Worm (Caenorhabditis elegans) whole organism, late embryonic: ENCODE data around the gene irk-2.

Experiments used
- C08G9.2 ChIP-seq: sonication (generic microtip); optimal IDR thresholded peaks from 2 replicates; lab custom pipeline; 2016; ENCODE audit warnings: mild to moderate bottlenecking, missing genetic modification characterization, moderate library complexity, missing compliant biosample characterization
- F13H6.1 ChIP-seq: sonication (generic microtip); optimal IDR thresholded peaks from 2 replicates; lab custom pipeline; 2016; ENCODE audit warnings: missing genetic modification characterization, missing compliant biosample characterization
- K02D7.2 ChIP-seq: sonication (generic microtip); optimal IDR thresholded peaks from 2 replicates; lab custom pipeline; 2017; ENCODE audit warnings: mild to moderate bottlenecking, missing genetic modification characterization, missing compliant biosample characterization
- ahr-1 ChIP-seq: sonication (generic microtip); optimal IDR thresholded peaks from 2 replicates; lab custom pipeline; 2016; ENCODE audit warnings: missing genetic modification characterization, missing compliant biosample characterization
- ceh-22 ChIP-seq: sonication (generic microtip); optimal IDR thresholded peaks from 2 replicates; lab custom pipeline; 2017; ENCODE audit warnings: missing biosample characterization, missing genetic modification characterization
- ceh-24 ChIP-seq: sonication (generic microtip); optimal IDR thresholded peaks from 2 replicates; lab custom pipeline; 2016; ENCODE audit warnings: mild to moderate bottlenecking, missing genetic modification characterization, missing compliant biosample characterization
- ceh-31 ChIP-seq: sonication (generic microtip); optimal IDR thresholded peaks from 2 replicates; lab custom pipeline; 2016; ENCODE audit warnings: missing genetic modification characterization, missing compliant biosample characterization
- ceh-45 ChIP-seq: fragments of 200-800 bp; sonication (Bioruptor generic); IDR thresholded peaks from 2 replicates; pipeline ENCODE4 v1.3.6; 2022; ENCODE audit warnings: missing genetic modification reagents, missing genetic modification characterization, missing compliant biosample characterization
- ceh-48 ChIP-seq: sonication (generic microtip); optimal IDR thresholded peaks from 2 replicates; lab custom pipeline; 2016; ENCODE audit warnings: missing genetic modification characterization, inconsistent platforms, missing compliant biosample characterization
- ceh-6 ChIP-seq: fragments of 200-800 bp; sonication (Bioruptor generic); optimal IDR thresholded peaks from 2 replicates; lab custom pipeline; 2018; ENCODE audit warnings: mild to moderate bottlenecking, missing genetic modification characterization, missing compliant biosample characterization
- dmd-4 ChIP-seq: sonication (generic microtip); optimal IDR thresholded peaks from 2 replicates; lab custom pipeline; 2016; ENCODE audit warnings: borderline replicate concordance, missing genetic modification characterization, missing compliant biosample characterization
- elt-2 ChIP-seq: sonication (generic microtip); optimal IDR thresholded peaks from 2 replicates; lab custom pipeline; 2016; ENCODE audit warnings: missing genetic modification reagents, missing genetic modification characterization, missing compliant biosample characterization
- fax-1 ChIP-seq: sonication (generic microtip); optimal IDR thresholded peaks from 2 replicates; lab custom pipeline; 2016; ENCODE audit warnings: missing genotype, missing genetic modification characterization, missing compliant biosample characterization
- fkh-6 ChIP-seq: sonication (generic microtip); optimal IDR thresholded peaks from 2 replicates; lab custom pipeline; 2016; ENCODE audit warnings: missing genetic modification characterization, missing compliant biosample characterization
- gmeb-2 ChIP-seq: sonication (generic microtip); optimal IDR thresholded peaks from 2 replicates; lab custom pipeline; 2016; ENCODE audit warnings: missing genetic modification characterization, inconsistent platforms, missing compliant biosample characterization
- hlh-15 ChIP-seq: sonication (generic microtip); optimal IDR thresholded peaks from 2 replicates; lab custom pipeline; 2016; ENCODE audit warnings: missing genetic modification characterization, missing compliant biosample characterization
- hlh-30 ChIP-seq: sonication (generic microtip); optimal IDR thresholded peaks from 2 replicates; lab custom pipeline; 2017; ENCODE audit warnings: antibody characterized with exemption, missing genetic modification characterization, missing compliant biosample characterization; ENCODE audit not compliant: insufficient read depth
- lin-11 ChIP-seq: fragments of 200-800 bp; sonication (Bioruptor generic); optimal IDR thresholded peaks from 2 replicates; lab custom pipeline; 2018; ENCODE audit warnings: mild to moderate bottlenecking, missing genetic modification characterization, missing compliant biosample characterization
- madf-2 ChIP-seq: sonication (generic microtip); optimal IDR thresholded peaks from 2 replicates; lab custom pipeline; 2017; ENCODE audit warnings: missing genetic modification characterization, missing compliant biosample characterization
- nfya-1 ChIP-seq: sonication (generic microtip); optimal IDR thresholded peaks from 2 replicates; lab custom pipeline; 2017; ENCODE audit warnings: missing genetic modification characterization, mild to moderate bottlenecking, missing compliant biosample characterization, antibody characterized with exemption, moderate library complexity
- nhr-11 ChIP-seq: fragments of 150-350 bp; optimal IDR thresholded peaks from 2 replicates; lab custom pipeline; 2014; ENCODE audit warnings: missing biosample characterization, missing genetic modification characterization
- nhr-232 ChIP-seq: sonication (generic microtip); optimal IDR thresholded peaks from 2 replicates; lab custom pipeline; 2016; ENCODE audit warnings: missing genetic modification characterization, missing compliant biosample characterization
- npax-4 ChIP-seq: sonication (generic microtip); optimal IDR thresholded peaks from 2 replicates; lab custom pipeline; 2016; ENCODE audit warnings: missing genetic modification characterization, missing compliant biosample characterization
- pag-3 ChIP-seq: sonication (generic microtip); optimal IDR thresholded peaks from 2 replicates; lab custom pipeline; 2016; ENCODE audit warnings: missing compliant biosample characterization, missing genetic modification characterization, borderline replicate concordance
- pat-9 ChIP-seq: fragments of 200-800 bp; sonication (Bioruptor generic); optimal IDR thresholded peaks from 2 replicates; lab custom pipeline; 2018; ENCODE audit warnings: mild to moderate bottlenecking, missing genetic modification characterization, moderate library complexity, missing compliant biosample characterization
- pax-1 ChIP-seq: fragments of 150-350 bp; optimal IDR thresholded peaks from 2 replicates; lab custom pipeline; 2014; ENCODE audit warnings: missing biosample characterization, missing genetic modification characterization
- pqm-1 ChIP-seq: sonication (generic microtip); optimal IDR thresholded peaks from 2 replicates; lab custom pipeline; 2016; ENCODE audit warnings: missing genetic modification characterization, missing compliant biosample characterization
- pros-1 ChIP-seq: fragments of 150-350 bp; optimal IDR thresholded peaks from 2 replicates; lab custom pipeline; 2014; ENCODE audit warnings: missing biosample characterization, missing genetic modification reagents, missing genetic modification characterization
- ref-2 ChIP-seq: sonication (generic microtip); optimal IDR thresholded peaks from 2 replicates; lab custom pipeline; 2016; ENCODE audit warnings: missing genetic modification characterization, missing compliant biosample characterization
- sdc-2 ChIP-seq: sonication (generic microtip); optimal IDR thresholded peaks from 2 replicates; lab custom pipeline; 2016; ENCODE audit warnings: missing genotype, missing genetic modification characterization, missing compliant biosample characterization
- sox-2 ChIP-seq: fragments of 200-800 bp; sonication (Bioruptor generic); IDR thresholded peaks from 2 replicates; pipeline ENCODE4 v1.3.6; 2022; ENCODE audit warnings: missing genetic modification reagents, missing genetic modification characterization, missing compliant biosample characterization
- syd-9 ChIP-seq: sonication (generic microtip); optimal IDR thresholded peaks from 2 replicates; lab custom pipeline; 2016; ENCODE audit warnings: mild to moderate bottlenecking, missing genetic modification characterization, moderate library complexity, missing compliant biosample characterization
- ttx-3 ChIP-seq: sonication (generic microtip); optimal IDR thresholded peaks from 2 replicates; lab custom pipeline; 2016; ENCODE audit warnings: missing genetic modification reagents, missing genetic modification characterization, missing compliant biosample characterization
- unc-42 ChIP-seq: sonication (generic microtip); optimal IDR thresholded peaks from 2 replicates; lab custom pipeline; 2016; ENCODE audit warnings: missing genotype, missing genetic modification characterization, missing compliant biosample characterization

irk-2 gene

ce11 chrX:671807-672206 lies 42.5 kb downstream of the irk-2 start, which contains the start of gene lgc-32:
Gene lgc-32, plus strand, starts transcription at chrX:672107.
- TF ChIP-seq fkh-6 = no peak
- TF ChIP-seq pqm-1 (tag; lab: Kevin White, UChicago) = no peak
- no peak for TF ChIP-seq nhr-232 (tag; lab: Kevin White, UChicago)
- no peak for TF ChIP-seq lin-11 (tag; lab: Kevin White, UChicago)
- TF ChIP-seq ceh-22 = no peak
- TF ChIP-seq nfya-1 (tag; lab: Kevin White, UChicago) = no peak
- no peak for TF ChIP-seq pag-3 (tag; lab: Kevin White, UChicago)
- TF ChIP-seq syd-9 = no peak
- TF ChIP-seq ahr-1 (tag; lab: Kevin White, UChicago) = no peak
- no peak for TF ChIP-seq K02D7.2 (tag; lab: Kevin White, UChicago)
- TF ChIP-seq ref-2 (tag; lab: Kevin White, UChicago) = no peak
- TF ChIP-seq C08G9.2 = no peak
- TF ChIP-seq gmeb-2 (tag; lab: Kevin White, UChicago) = no peak
- TF ChIP-seq fax-1 (tag; lab: Kevin White, UChicago) = no peak
- TF ChIP-seq F13H6.1 (tag; lab: Kevin White, UChicago) = no peak
- TF ChIP-seq dmd-4 (tag; lab: Kevin White, UChicago) = no peak
- TF ChIP-seq pat-9 (tag; lab: Kevin White, UChicago) = no peak
- no peak for TF ChIP-seq sox-2 (GFP tag; lab: Robert Waterston, UW)
- no peak for TF ChIP-seq hlh-30 (tag; lab: Kevin White, UChicago)
- no peak for TF ChIP-seq ceh-45 (GFP tag; lab: Robert Waterston, UW)

- TF ChIP-seq ceh-6 = no peak
- peak; percentile 21 for TF ChIP-seq elt-2 (tag; lab: Kevin White, UChicago)
- no peak for TF ChIP-seq pqm-1 (tag; lab: Kevin White, UChicago)
Measured at ce11 chrX:670603-671002, 43.7 kb downstream of the irk-2 start, which contains the start of gene T19D7.6. Gene T19D7.6, minus strand, starts transcription at chrX:670800.

ce11 chrX:666125-666524 lies 48.2 kb downstream of the irk-2 start, which contains the start of gene T19D7.5:
Gene T19D7.5, minus strand, starts transcription at chrX:666225.
- TF ChIP-seq ttx-3 (tag; lab: Kevin White, UChicago) = no peak
- no peak for TF ChIP-seq ceh-6
- no peak for TF ChIP-seq sdc-2 (tag; lab: Kevin White, UChicago)
- no peak for TF ChIP-seq elt-2 (tag; lab: Kevin White, UChicago)
- TF ChIP-seq K02D7.2 (tag; lab: Kevin White, UChicago) = no peak

DNA sequence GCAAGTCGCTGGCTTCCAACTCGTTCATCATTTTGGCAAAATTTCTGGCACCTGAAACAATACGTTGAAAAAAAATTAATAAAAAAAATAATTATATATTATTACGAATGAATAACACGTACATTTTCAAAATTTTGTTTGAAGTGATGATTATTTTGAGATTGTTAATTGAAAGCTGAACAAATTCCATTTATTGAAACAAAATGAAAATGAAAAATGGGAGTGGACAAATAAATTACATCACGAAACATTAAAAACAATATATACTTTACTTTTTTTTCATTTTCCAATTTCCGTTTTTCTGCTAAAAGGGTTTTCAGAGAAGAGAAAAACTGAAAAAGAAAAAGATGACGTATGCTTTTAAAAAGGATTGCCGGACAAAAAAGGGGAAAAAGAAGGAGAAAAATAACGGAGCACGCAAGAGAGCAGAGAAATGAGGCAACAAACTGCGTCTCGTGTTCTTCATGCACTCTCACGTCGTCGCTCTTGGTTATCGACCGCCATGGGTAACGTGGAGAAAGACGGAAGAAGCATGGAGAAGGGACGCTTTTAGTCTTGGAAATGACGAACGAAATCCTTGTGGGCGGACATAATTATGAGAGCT lies 52.5 kb downstream of the irk-2 start, which contains the start of gene rund-1:
Gene rund-1 (minus strand): TSS at position 51 of the 604 bp plus-strand sequence.
- TF ChIP-seq unc-42 (tag; lab: Kevin White, UChicago) (peak; percentile 48), pros-1 (tag; lab: Kevin White, UChicago) (no peak), ceh-48 (peak; percentile 62), ceh-31 (peak; percentile 34)

- TF ChIP-seq nhr-11 (tag; lab: Kevin White, UChicago) = no peak
- no peak for TF ChIP-seq ceh-6
- no peak for TF ChIP-seq pag-3 (tag; lab: Kevin White, UChicago)
- no peak for TF ChIP-seq sdc-2 (tag; lab: Kevin White, UChicago)
- no peak for TF ChIP-seq madf-2
- no peak for TF ChIP-seq unc-42 (tag; lab: Kevin White, UChicago)
- no peak for TF ChIP-seq nhr-232 (tag; lab: Kevin White, UChicago)
- no peak for TF ChIP-seq ceh-24 (tag; lab: Kevin White, UChicago)
- TF ChIP-seq K02D7.2 (tag; lab: Kevin White, UChicago) = no peak
- no peak for TF ChIP-seq npax-4 (tag; lab: Kevin White, UChicago)
- no peak for TF ChIP-seq hlh-15 (tag; lab: Kevin White, UChicago)
- TF ChIP-seq pax-1 = no peak
Measured at ce11 chrX:655884-656283, 58.4 kb downstream of the irk-2 start, which contains the start of gene lpr-7. Gene lpr-7, plus strand, starts transcription at chrX:656184.
